Fruit fly (Drosophila melanogaster): Measurements from ENCODE around the gene GlcAT-S.

The GlcAT-S gene

DNA sequence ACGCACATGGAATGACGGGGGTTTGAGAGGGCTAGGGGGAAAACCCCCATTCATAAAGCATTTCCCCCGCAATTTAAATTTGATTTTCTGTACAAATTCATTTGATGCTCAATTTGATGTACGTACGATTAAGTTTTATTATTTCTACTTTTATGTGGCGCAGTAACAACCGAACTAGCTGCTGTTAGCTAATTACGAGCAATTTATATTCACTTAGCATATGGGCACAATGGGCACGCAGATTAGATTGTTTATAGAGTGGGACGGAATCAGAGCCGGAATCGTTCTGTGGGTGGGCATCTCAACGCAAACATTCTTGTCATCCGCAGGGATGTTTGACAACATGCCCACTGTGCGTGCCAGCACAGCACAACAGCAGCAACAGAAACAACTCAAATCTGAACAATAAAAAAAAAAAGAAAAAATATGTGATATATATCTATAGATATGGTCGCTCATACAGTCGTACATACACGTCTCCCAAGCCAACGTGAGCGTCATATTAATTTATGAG lies 54.7 kb downstream of the GlcAT-S start (continued):
- TF ChIP-seq CG17912 (GFP tag; optimal IDR thresholded peaks at IDR 0.05): no peak
- TF ChIP-seq CG18599 (GFP tag; optimal IDR thresholded peaks at IDR 0.05): peak; percentile 20
- TF ChIP-seq Blimp-1 (GFP tag; optimal IDR thresholded peaks at IDR 0.05): no peak
- TF ChIP-seq Hr3 (GFP tag; optimal IDR thresholded peaks at IDR 0.05): no peak
- TF ChIP-seq lab (GFP tag; optimal IDR thresholded peaks at IDR 0.05): peak; percentile 44
- peak; percentile 33 for TF ChIP-seq Asciz (GFP tag; optimal IDR thresholded peaks at IDR 0.05)
- TF ChIP-seq sd (tag; optimal IDR thresholded peaks at IDR 0.05): peak; percentile 73
- no peak for TF ChIP-seq CG14667 (GFP tag; IDR thresholded peaks at IDR 0.05)
- peak; percentile 18 for TF ChIP-seq cwo (GFP tag; optimal IDR thresholded peaks at IDR 0.05)
- no peak for TF ChIP-seq Atf6 (GFP tag; IDR thresholded peaks at IDR 0.05)
- TF ChIP-seq Meics (GFP tag; optimal IDR thresholded peaks at IDR 0.05): peak; percentile 3
- 0 out of 3 replicates have a peak, but pooled peaks have one; percentile 44 for TF ChIP-seq z (GFP tag; IDR thresholded peaks at IDR 0.05)
- TF ChIP-seq BtbVII (GFP tag; optimal IDR thresholded peaks at IDR 0.05): peak; percentile 16
- TF ChIP-seq CG11085 (GFP tag; IDR thresholded peaks at IDR 0.05): no peak
- TF ChIP-seq CG4730 (GFP tag; IDR thresholded peaks at IDR 0.05): no peak
- TF ChIP-seq CG33213 (GFP tag; optimal IDR thresholded peaks at IDR 0.05): no peak
- no peak for TF ChIP-seq phol (tag; optimal IDR thresholded peaks at IDR 0.05)
- TF ChIP-seq ftz-f1 (GFP tag; optimal IDR thresholded peaks at IDR 0.05): no peak
- TF ChIP-seq emc (GFP tag; optimal IDR thresholded peaks at IDR 0.05): no peak
- no peak for TF ChIP-seq wdn (GFP tag; IDR thresholded peaks at IDR 0.05)
- peak; percentile 36; the same call in 1 of the 2 replicates for TF ChIP-seq Rfx (GFP tag; IDR thresholded peaks at IDR 0.05)
- no peak for TF ChIP-seq Gug (GFP tag; IDR thresholded peaks at IDR 0.05)
- TF ChIP-seq CG16813 (GFP tag; IDR thresholded peaks at IDR 0.05; ENCODE audit: partially characterized antibody): no peak
- TF ChIP-seq Nf-YC (tag; optimal IDR thresholded peaks at IDR 0.05): peak; percentile 9

- TF ChIP-seq Ravus (GFP tag; IDR thresholded peaks at IDR 0.05) (no peak), sim (GFP tag; IDR thresholded peaks at IDR 0.05) (no peak), exex (tag; optimal IDR thresholded peaks at IDR 0.05) (peak; percentile 58), mirr (GFP tag; optimal IDR thresholded peaks at IDR 0.05) (peak; percentile 4), CG17359 (tag; optimal IDR thresholded peaks at IDR 0.05) (no peak), CG7372 (GFP tag; IDR thresholded peaks at IDR 0.05) (no peak), kah (GFP tag; optimal IDR thresholded peaks at IDR 0.05) (no peak), Med (GFP tag) (peak; percentile 85), sug (tag; optimal IDR thresholded peaks at IDR 0.05) (no peak), slbo (GFP tag; IDR thresholded peaks at IDR 0.05) (0 out of 2 replicates have a peak, but pooled peaks have one; percentile 25), CG2678 (tag; optimal IDR thresholded peaks at IDR 0.05) (peak; percentile 38), chinmo (GFP tag; IDR thresholded peaks at IDR 0.05; ENCODE audit: partially characterized antibody) (no peak), D19A (tag; optimal IDR thresholded peaks at IDR 0.05) (peak; percentile 42), CG7839 (tag; optimal IDR thresholded peaks at IDR 0.05) (peak; percentile 23), CG1832 (GFP tag; optimal IDR thresholded peaks at IDR 0.05) (no peak), Meics (GFP tag; optimal IDR thresholded peaks at IDR 0.05) (peak; percentile 18), CG8290 (GFP tag; optimal IDR thresholded peaks at IDR 0.05) (no peak), CG8290 (tag; optimal IDR thresholded peaks at IDR 0.05) (peak in 1 of 2 experiments; percentile 10), CG6254 (GFP tag; optimal IDR thresholded peaks at IDR 0.05) (no peak), Lpt (GFP tag; optimal IDR thresholded peaks at IDR 0.05) (no peak), CG11696 (GFP tag; IDR thresholded peaks at IDR 0.05) (no peak), CG13894 (tag; optimal IDR thresholded peaks at IDR 0.05) (no peak)
Observed at dm6 chr2L:9672246-9672645, 56.0 kb downstream of the GlcAT-S start.

Data from whole organism, embryonic.